Worm (Caenorhabditis elegans) whole organism, L1 larva: Measurements from ENCODE around the gene clec-169.

Source experiments
- Y116A8C.19 ChIP-seq: sonication (generic microtip); optimal IDR thresholded peaks from 2 replicates; lab custom pipeline; 2016; ENCODE audit warnings: missing compliant biosample characterization, missing genetic modification characterization, borderline replicate concordance
- aly-2 ChIP-seq: fragments of 150-350 bp; optimal IDR thresholded peaks from 2 replicates; lab custom pipeline; 2014; ENCODE audit warnings: missing biosample characterization, missing genetic modification characterization
- blmp-1 ChIP-seq: fragments of 150-350 bp; optimal IDR thresholded peaks from 2 replicates; lab custom pipeline; 2014; ENCODE audit warnings: missing biosample characterization, missing genetic modification characterization
- ceh-8 ChIP-seq: fragments of 200-800 bp; sonication (Bioruptor generic); optimal IDR thresholded peaks from 2 replicates; lab custom pipeline; 2018; ENCODE audit warnings: mild to moderate bottlenecking, missing genetic modification characterization, moderate library complexity, missing compliant biosample characterization
- ceh-88 ChIP-seq: fragments of 200-800 bp; sonication (Bioruptor generic); IDR thresholded peaks from 2 replicates; pipeline ENCODE4 v1.3.6; 2022; ENCODE audit warnings: missing genetic modification characterization, missing compliant biosample characterization
- ces-1 ChIP-seq: fragments of 150-350 bp; optimal IDR thresholded peaks from 2 replicates; lab custom pipeline; 2014; ENCODE audit warnings: missing biosample characterization, missing genetic modification reagents, missing genetic modification characterization
- efl-1 ChIP-seq, 4 experiments: fragments of 150-350 bp; optimal IDR thresholded peaks in 3 of 4; peaks in 1 of 4; 1 replicate in 1 of 4; 2 replicates in 3 of 4; lab custom pipeline; 2014; ENCODE audit warnings: missing biosample characterization in 2 of 4, missing genetic modification characterization in 2 of 4, missing genetic modification reagents in 2 of 4
- elt-2 ChIP-seq: sonication (generic microtip); optimal IDR thresholded peaks from 2 replicates; lab custom pipeline; 2016; ENCODE audit warnings: missing genetic modification characterization, mild to moderate bottlenecking, inconsistent platforms, missing compliant biosample characterization, missing genetic modification reagents
- fos-1 ChIP-seq: fragments of 150-350 bp; optimal IDR thresholded peaks from 2 replicates; lab custom pipeline; 2014; ENCODE audit warnings: missing biosample characterization, missing genetic modification characterization
- grh-1 ChIP-seq: fragments of 200-800 bp; sonication (Bioruptor generic); IDR thresholded peaks from 2 replicates; pipeline ENCODE4 v1.3.6; 2022; ENCODE audit warnings: missing genetic modification reagents, missing genetic modification characterization, missing compliant biosample characterization
- hlh-17 ChIP-seq: fragments of 200-800 bp; sonication (Bioruptor generic); optimal IDR thresholded peaks from 2 replicates; lab custom pipeline; 2018; ENCODE audit warnings: missing genetic modification characterization, mild to moderate bottlenecking, missing compliant biosample characterization, moderate library complexity, borderline replicate concordance
- irx-1 ChIP-seq: sonication (generic microtip); optimal IDR thresholded peaks from 2 replicates; lab custom pipeline; 2016; ENCODE audit warnings: missing genetic modification characterization, missing compliant biosample characterization
- mdl-1 ChIP-seq, 2 experiments: fragments of 150-350 bp; optimal IDR thresholded peaks; 2 replicates each; lab custom pipeline; 2014 to 2017; ENCODE audit warnings: missing biosample characterization in 2 of 2, missing genetic modification characterization in 2 of 2, inconsistent platforms in 1 of 2
- mep-1 ChIP-seq: fragments of 150-350 bp; optimal IDR thresholded peaks from 2 replicates; lab custom pipeline; 2014; ENCODE audit warnings: missing biosample characterization, missing genetic modification characterization
- nhr-19 ChIP-seq: fragments of 200-800 bp; sonication (Bioruptor generic); conservative IDR thresholded peaks from 2 replicates; pipeline ENCODE4 v1.3.6; 2022; ENCODE audit warnings: missing genetic modification characterization, missing compliant biosample characterization
- nhr-20 ChIP-seq: sonication (generic microtip); optimal IDR thresholded peaks from 2 replicates; lab custom pipeline; 2016; ENCODE audit warnings: mild to moderate bottlenecking, missing genetic modification characterization, missing compliant biosample characterization
- nhr-71 ChIP-seq: sonication (generic microtip); optimal IDR thresholded peaks from 2 replicates; lab custom pipeline; 2016; ENCODE audit warnings: mild to moderate bottlenecking, missing genetic modification characterization, moderate library complexity, missing compliant biosample characterization
- pag-3 ChIP-seq: sonication (generic microtip); optimal IDR thresholded peaks from 2 replicates; lab custom pipeline; 2017; ENCODE audit warnings: missing genetic modification characterization, mild to moderate bottlenecking, missing compliant biosample characterization, antibody characterized with exemption, borderline replicate concordance; ENCODE audit not compliant: insufficient read depth
- rnt-1 ChIP-seq: sonication (generic microtip); optimal IDR thresholded peaks from 2 replicates; lab custom pipeline; 2016; ENCODE audit warnings: mild to moderate bottlenecking, missing genetic modification characterization, moderate library complexity, missing compliant biosample characterization
- skn-1 ChIP-seq: fragments of 150-350 bp; optimal IDR thresholded peaks from 2 replicates; lab custom pipeline; 2014; ENCODE audit warnings: missing biosample characterization, missing genetic modification characterization
- snu-23 ChIP-seq: sonication (generic microtip); optimal IDR thresholded peaks from 2 replicates; lab custom pipeline; 2016; ENCODE audit warnings: missing genetic modification characterization, missing compliant biosample characterization
- sptf-1 ChIP-seq: fragments of 150-350 bp; optimal IDR thresholded peaks from 2 replicates; lab custom pipeline; 2014; ENCODE audit warnings: missing biosample characterization, missing genetic modification characterization
- swsn-7 ChIP-seq: sonication (generic microtip); optimal IDR thresholded peaks from 2 replicates; lab custom pipeline; 2016; ENCODE audit warnings: missing genetic modification characterization, missing compliant biosample characterization
- unc-130 ChIP-seq: fragments of 150-350 bp; optimal IDR thresholded peaks from 2 replicates; lab custom pipeline; 2017; ENCODE audit warnings: missing biosample characterization, missing genetic modification characterization, inconsistent platforms
- unc-62 ChIP-seq: fragments of 150-350 bp; optimal IDR thresholded peaks from 2 replicates; lab custom pipeline; 2014; ENCODE audit warnings: missing biosample characterization, missing genetic modification reagents, missing genetic modification characterization
- unc-98 ChIP-seq: fragments of 200-800 bp; sonication (Bioruptor generic); IDR thresholded peaks from 2 replicates; pipeline ENCODE4 v1.3.6; 2022; ENCODE audit warnings: missing genetic modification characterization, missing compliant biosample characterization
- ztf-11 ChIP-seq, 2 experiments: sonication (generic microtip); optimal IDR thresholded peaks; 2 replicates each; lab custom pipeline; 2016 to 2017; ENCODE audit warnings: missing genetic modification characterization in 2 of 2, missing biosample characterization in 1 of 2, missing compliant biosample characterization in 1 of 2
- ztf-4 ChIP-seq: fragments of 150-350 bp; optimal IDR thresholded peaks from 2 replicates; lab custom pipeline; 2014; ENCODE audit warnings: missing biosample characterization, missing genetic modification characterization

clec-169 gene

DNA sequence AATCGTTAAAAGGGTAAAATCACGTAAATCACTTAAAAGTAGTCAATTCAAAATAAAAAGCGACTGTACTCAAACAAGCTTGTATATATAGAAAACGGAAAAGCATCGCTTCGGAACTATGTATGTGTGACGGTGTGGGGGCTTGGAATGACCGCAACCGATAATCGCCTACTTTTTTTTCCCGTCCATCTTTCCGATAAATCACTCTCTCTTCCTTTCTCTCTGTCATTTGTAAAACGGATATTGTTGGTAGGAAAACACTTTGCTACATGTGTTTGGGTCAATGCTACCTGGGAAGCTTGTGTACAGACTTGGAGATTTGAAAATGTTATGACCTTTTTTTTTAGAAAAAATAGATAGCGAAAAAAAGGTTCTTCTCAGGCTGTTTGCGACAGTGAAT is 36.3 kb upstream of the clec-169 start:
- TF ChIP-seq fos-1 (tag; lab: Kevin White, UChicago) (no peak), Y116A8C.19 (tag; lab: Kevin White, UChicago) (no peak), irx-1 (no peak), unc-98 (GFP tag; lab: Robert Waterston, UW) (no peak), blmp-1 (tag; lab: Kevin White, UChicago) (peak; percentile 94)

DNA sequence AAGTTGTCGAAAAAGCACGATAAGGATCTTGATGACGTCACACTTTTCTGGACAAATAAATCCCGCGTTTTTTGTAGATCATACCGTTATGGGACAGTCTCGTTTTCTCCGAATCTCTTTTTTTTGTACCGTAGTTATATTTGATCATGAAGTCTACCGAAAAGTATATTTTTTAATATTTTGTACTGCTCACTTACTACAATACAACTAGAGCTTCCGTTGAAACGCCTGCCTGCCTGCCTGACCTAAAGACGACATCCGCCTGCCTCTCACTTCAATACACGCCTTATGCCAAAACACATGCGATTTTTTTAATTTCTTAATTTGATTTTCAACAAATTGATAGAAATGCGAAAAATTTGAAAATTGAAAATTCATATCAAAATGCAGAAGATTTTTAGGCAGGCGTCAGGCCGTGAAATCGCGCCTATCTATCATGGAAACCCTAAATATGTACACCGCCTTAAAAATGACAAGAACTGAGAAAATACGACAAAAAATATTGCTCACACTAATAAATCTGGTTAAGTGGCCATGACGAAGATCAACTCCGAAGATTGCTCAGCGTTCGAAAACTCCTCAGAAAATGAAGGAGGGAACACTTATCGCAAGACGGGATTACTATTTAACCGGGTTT is 35.4 kb upstream of the clec-169 start, which contains the start of gene W09G12.8:
Gene W09G12.8 (plus strand): TSS at position 587 of the 637 bp plus-strand sequence.
- no peak for TF ChIP-seq grh-1 (GFP tag; lab: Robert Waterston, UW)
- TF ChIP-seq pag-3, result no peak
- no peak for TF ChIP-seq irx-1
- no peak for TF ChIP-seq ztf-4 (tag; lab: Kevin White, UChicago)
- no peak for TF ChIP-seq swsn-7 (tag; lab: Kevin White, UChicago)
- no peak for TF ChIP-seq rnt-1 (tag; lab: Kevin White, UChicago)

DNA sequence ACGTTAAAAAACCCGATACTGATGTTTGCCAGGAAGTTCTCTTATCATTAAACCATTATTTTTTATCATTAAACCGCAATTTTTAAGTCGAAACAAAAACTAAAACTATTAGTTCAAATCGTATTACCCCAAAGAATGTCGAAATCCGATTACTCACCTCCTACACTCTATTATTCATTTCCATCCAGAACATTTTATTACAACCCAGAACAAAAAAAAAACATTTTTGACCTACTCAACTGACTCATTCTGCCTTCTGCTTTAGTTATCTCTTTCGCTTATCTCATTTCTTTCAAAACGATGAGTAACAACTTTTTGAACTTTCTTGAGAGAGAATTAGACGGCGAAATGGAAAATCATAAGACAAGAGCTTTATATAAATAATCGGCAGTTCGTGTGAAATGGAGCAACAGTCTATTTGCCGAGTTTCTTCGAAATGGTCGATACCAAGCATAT is 32.4 kb upstream of the clec-169 start, which contains the start of gene W09G12.7:
Gene W09G12.7 (plus strand): TSS at position 406 of the 456 bp plus-strand sequence.
- TF ChIP-seq sptf-1 (tag; lab: Kevin White, UChicago) (no peak), nhr-20 (tag; lab: Kevin White, UChicago) (peak; percentile 29), elt-2 (peak; percentile 91), irx-1 (no peak), efl-1 (optimal IDR thresholded peaks at IDR 0.05; lab: Kevin White, UChicago) (no peak), efl-1 (GFP tag; optimal IDR thresholded peaks at IDR 0.05 in 1 of 2; lab: Kevin White, UChicago) (peak in 1 of 2 experiments; percentile 7)

DNA sequence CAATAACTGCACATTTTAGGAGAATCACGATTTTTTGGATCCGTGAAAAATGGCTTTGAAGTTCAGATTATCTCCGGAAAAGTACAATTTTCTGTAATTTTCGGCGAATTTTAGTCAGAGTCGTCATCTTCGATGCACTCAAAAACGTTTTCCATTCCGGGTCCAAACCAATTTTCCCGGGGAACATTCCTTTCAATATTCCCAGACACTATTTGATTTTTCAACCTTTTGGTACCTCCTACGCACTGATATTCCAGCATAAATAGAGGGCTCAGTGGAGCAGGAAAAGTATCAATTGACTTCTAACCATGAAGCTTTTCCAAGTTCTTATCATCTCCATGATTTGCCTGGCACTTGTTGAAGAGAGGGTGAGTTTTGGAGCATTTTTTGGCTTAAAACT is 29.5 kb upstream of the clec-169 start, which contains the start of gene W09G12.6:
Gene W09G12.6 (plus strand): TSS at position 301 of the 400 bp plus-strand sequence.
- TF ChIP-seq ztf-11 (tag; optimal IDR thresholded peaks at IDR 0.05; lab: Kevin White, UChicago) (no peak), skn-1 (tag; lab: Kevin White, UChicago) (no peak), nhr-71 (tag; lab: Kevin White, UChicago) (no peak), ces-1 (GFP tag; lab: Kevin White, UChicago) (no peak), ceh-88 (GFP tag; lab: Robert Waterston, UW) (no peak), nhr-19 (no peak), mep-1 (tag; lab: Kevin White, UChicago) (no peak), blmp-1 (tag; lab: Kevin White, UChicago) (no peak), hlh-17 (GFP tag; lab: Kevin White, UChicago) (no peak), unc-62 (GFP tag; lab: Kevin White, UChicago) (no peak), Y116A8C.19 (tag; lab: Kevin White, UChicago) (no peak), mdl-1 (tag; optimal IDR thresholded peaks at IDR 0.05; lab: Kevin White, UChicago) (no peak)
- TF ChIP-seq, all 84 proteins: peak for 0

DNA sequence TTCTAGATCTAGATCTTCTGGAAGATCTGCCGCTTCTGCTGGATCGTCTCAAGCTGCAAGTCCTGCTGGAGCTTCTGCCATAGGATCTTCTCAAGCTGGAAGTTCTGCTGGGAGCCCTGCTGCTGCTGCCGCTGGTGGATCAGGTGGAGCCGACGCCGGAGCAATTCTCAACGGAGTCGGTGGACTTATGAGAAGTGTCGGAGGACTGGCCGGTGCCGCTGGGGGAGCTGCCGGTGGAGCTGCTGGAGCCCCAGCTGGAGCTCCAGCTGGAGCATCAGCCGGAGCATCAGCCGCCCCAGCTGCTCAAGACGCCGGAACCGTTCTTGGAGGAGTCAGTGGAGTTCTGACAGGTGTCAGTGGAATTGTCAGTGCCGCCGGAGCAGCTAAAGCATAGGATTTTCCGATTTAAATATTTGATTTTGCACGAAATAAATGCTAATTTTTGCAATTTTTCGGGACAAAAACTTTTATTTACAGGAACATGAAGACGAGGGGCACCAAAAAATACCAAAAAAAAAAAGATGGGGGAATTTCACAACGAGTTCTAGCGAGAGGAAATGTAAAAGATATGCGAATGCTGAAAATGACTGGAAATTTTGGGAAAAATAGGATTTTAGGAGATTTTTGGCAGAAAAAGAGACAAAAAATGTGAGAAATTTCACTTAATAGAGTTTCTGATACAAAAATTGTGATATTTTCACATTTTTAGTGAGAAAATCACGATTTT is 28.5 kb upstream of the clec-169 start:
- no peak for TF ChIP-seq nhr-19
- TF ChIP-seq snu-23 (GFP tag; lab: Kevin White, UChicago), result no peak
- peak; percentile 74 for TF ChIP-seq ceh-8
- no peak for TF ChIP-seq aly-2 (tag; lab: Kevin White, UChicago)

DNA sequence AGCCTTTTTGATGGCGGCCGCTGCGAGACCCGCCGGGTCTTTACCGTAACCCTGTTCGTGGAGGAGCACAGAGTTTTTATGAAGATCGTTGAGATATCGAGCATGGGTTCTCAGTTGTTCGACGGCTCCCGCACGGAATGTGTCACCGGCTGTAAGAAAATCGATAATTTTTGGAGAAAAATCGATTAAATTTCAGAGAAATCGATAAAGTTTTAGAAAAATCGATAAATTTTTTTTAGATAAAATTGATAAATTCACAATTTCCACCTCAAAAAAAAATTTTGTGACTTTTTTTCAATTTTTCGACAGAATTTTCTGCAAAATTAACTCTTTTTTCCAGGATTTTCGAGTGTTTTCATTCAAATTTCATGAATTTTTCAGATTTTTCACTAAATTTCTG is 26.3 kb upstream of the clec-169 start:
- no peak for TF ChIP-seq unc-130 (tag; lab: Kevin White, UChicago)
- TF ChIP-seq efl-1 (optimal IDR thresholded peaks at IDR 0.05; lab: Kevin White, UChicago), result no peak
- TF ChIP-seq efl-1 (GFP tag; optimal IDR thresholded peaks at IDR 0.05 in 1 of 2; lab: Kevin White, UChicago), result peak in 1 of 2 experiments; percentile 22
